Worm (Caenorhabditis elegans) whole organism, young adult: ENCODE measurements around the gene Y62H9A.16.
A peak's percentile ranks its signal among the peaks of the same experiment; 100 is the strongest.

Experiments used
- F55B11.4 ChIP-seq: sonication (generic microtip); optimal IDR thresholded peaks from 2 replicates; lab custom pipeline; 2016; ENCODE audit warnings: missing compliant biosample characterization, missing genetic modification characterization, borderline replicate concordance; ENCODE audit not compliant: insufficient read depth
- K11D2.4 ChIP-seq: fragments of 200-800 bp; sonication (Bioruptor generic); IDR thresholded peaks from 2 replicates; pipeline ENCODE4 v1.3.6; 2022; ENCODE audit warnings: missing genetic modification reagents, missing genetic modification characterization, missing compliant biosample characterization
- aptf-2 ChIP-seq: fragments of 200-800 bp; sonication (Bioruptor generic); conservative IDR thresholded peaks from 2 replicates; pipeline ENCODE4 v1.3.6; 2022; ENCODE audit warnings: missing genetic modification reagents, missing genetic modification characterization, missing compliant biosample characterization
- attf-3 ChIP-seq: fragments of 200-800 bp; sonication (Bioruptor generic); conservative IDR thresholded peaks from 2 replicates; pipeline ENCODE4 v1.3.6; 2022; ENCODE audit warnings: missing genetic modification reagents, missing genetic modification characterization, missing compliant biosample characterization
- ceh-91 ChIP-seq: fragments of 200-800 bp; sonication (Bioruptor generic); IDR thresholded peaks from 2 replicates; pipeline ENCODE4 v1.3.6; 2022; ENCODE audit warnings: missing genetic modification reagents, missing genetic modification characterization, missing compliant biosample characterization
- efl-1 ChIP-seq: fragments of 150-350 bp; optimal IDR thresholded peaks from 2 replicates; lab custom pipeline; 2014; ENCODE audit warnings: missing biosample characterization, missing genetic modification reagents, missing genetic modification characterization
- ets-4 ChIP-seq: fragments of 200-800 bp; sonication (Bioruptor generic); optimal IDR thresholded peaks from 2 replicates; lab custom pipeline; 2018; ENCODE audit warnings: mild to moderate bottlenecking, missing genetic modification characterization, missing compliant biosample characterization
- lin-35 ChIP-seq, 3 experiments: fragments of 150-350 bp in 2 of 3; sonication (generic microtip) in 1 of 3; optimal IDR thresholded peaks; 2 replicates each; lab custom pipeline; 2014 to 2018; ENCODE audit warnings: missing biosample characterization in 3 of 3, missing genetic modification characterization in 3 of 3, missing genetic modification reagents in 3 of 3
- nfyb-1 ChIP-seq: fragments of 200-800 bp; sonication (Bioruptor generic); IDR thresholded peaks from 2 replicates; pipeline ENCODE4 v1.3.6; 2022; ENCODE audit warnings: missing genetic modification reagents, missing genetic modification characterization, missing compliant biosample characterization
- nhr-179 ChIP-seq: sonication (generic microtip); optimal IDR thresholded peaks from 2 replicates; lab custom pipeline; 2016; ENCODE audit warnings: mild to moderate bottlenecking, missing genetic modification characterization, missing compliant biosample characterization
- nhr-80 ChIP-seq: sonication (generic microtip); optimal IDR thresholded peaks from 2 replicates; lab custom pipeline; 2016; ENCODE audit warnings: missing genetic modification characterization, missing compliant biosample characterization
- sptf-2 ChIP-seq: fragments of 200-800 bp; sonication (Bioruptor generic); optimal IDR thresholded peaks from 2 replicates; lab custom pipeline; 2018; ENCODE audit warnings: mild to moderate bottlenecking, missing genetic modification characterization, missing compliant biosample characterization

ce11 chrX:11965663-11966304 lies 47.7 kb downstream of the Y62H9A.16 start, which contains the start of gene sams-1:
- TF ChIP-seq K11D2.4 (no peak), efl-1 (GFP tag; lab: Kevin White, UChicago) (no peak), attf-3 (GFP tag; lab: Robert Waterston, UW) (no peak), sptf-2 (GFP tag; lab: Kevin White, UChicago) (no peak), ceh-91 (GFP tag; lab: Robert Waterston, UW) (no peak), F55B11.4 (tag; lab: Kevin White, UChicago) (no peak), nfyb-1 (no peak), aptf-2 (GFP tag; lab: Robert Waterston, UW) (no peak), ets-4 (no peak), lin-35 (GFP tag; optimal IDR thresholded peaks at IDR 0.05; lab: Kevin White, UChicago) (no peak), nhr-80 (peak; percentile 8), nhr-179 (tag; lab: Kevin White, UChicago) (no peak)
